Worm (Caenorhabditis elegans) whole organism, mixed stage, embryonic: ENCODE data around the gene Y41C4A.12.

Source experiments
- ceh-83 ChIP-seq: fragments of 200-800 bp; sonication (Bioruptor generic); optimal IDR thresholded peaks from 2 replicates; lab custom pipeline; 2018; ENCODE audit warnings: mild to moderate bottlenecking, missing genetic modification characterization, missing compliant biosample characterization
- ces-1 ChIP-seq: fragments of 150-350 bp; optimal IDR thresholded peaks from 2 replicates; lab custom pipeline; 2014; ENCODE audit warnings: missing biosample characterization, missing genetic modification reagents, missing genetic modification characterization
- elt-3 ChIP-seq: fragments of 150-350 bp; optimal IDR thresholded peaks from 2 replicates; lab custom pipeline; 2014; ENCODE audit warnings: missing biosample characterization, missing genetic modification characterization
- ham-2 ChIP-seq: fragments of 200-800 bp; sonication (Bioruptor generic); optimal IDR thresholded peaks from 2 replicates; lab custom pipeline; 2018; ENCODE audit warnings: mild to moderate bottlenecking, missing genetic modification characterization, missing compliant biosample characterization
- lin-13 ChIP-seq: fragments of 150-350 bp; optimal IDR thresholded peaks from 2 replicates; lab custom pipeline; 2014; ENCODE audit warnings: missing biosample characterization, missing genetic modification characterization
- lsy-2 ChIP-seq: fragments of 150-350 bp; optimal IDR thresholded peaks from 2 replicates; lab custom pipeline; 2014; ENCODE audit warnings: missing biosample characterization, missing genetic modification characterization
- nhr-237 ChIP-seq: fragments of 150-350 bp; optimal IDR thresholded peaks from 2 replicates; lab custom pipeline; 2014; ENCODE audit warnings: missing biosample characterization, missing genetic modification characterization
- nhr-76 ChIP-seq: sonication (generic microtip); optimal IDR thresholded peaks from 2 replicates; lab custom pipeline; 2017; ENCODE audit warnings: missing biosample characterization, missing genetic modification characterization
- unc-39 ChIP-seq: fragments of 150-350 bp; optimal IDR thresholded peaks from 2 replicates; lab custom pipeline; 2014; ENCODE audit warnings: missing biosample characterization, missing genetic modification characterization
- ztf-11 ChIP-seq: fragments of 150-350 bp; optimal IDR thresholded peaks from 2 replicates; lab custom pipeline; 2014; ENCODE audit warnings: missing biosample characterization, missing genetic modification characterization

DNA sequence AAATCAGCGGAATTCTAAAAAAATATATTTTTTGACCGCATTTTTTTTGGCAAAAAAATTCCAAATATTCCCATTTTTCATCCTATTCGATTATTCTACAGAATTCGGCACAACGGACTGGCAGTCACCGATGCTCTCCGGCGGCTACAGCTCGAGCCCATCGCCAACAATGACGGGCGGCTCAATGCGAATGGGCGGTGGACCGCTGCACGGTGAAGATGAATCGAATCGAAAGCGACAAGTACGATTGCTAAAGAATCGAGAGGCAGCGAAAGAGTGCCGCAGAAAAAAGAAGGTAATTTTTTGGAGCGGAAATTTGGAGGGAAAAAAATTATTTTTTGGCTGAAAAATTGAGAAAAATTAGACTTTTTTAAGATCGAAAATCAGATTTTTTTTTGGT lies 34.1 kb downstream of the Y41C4A.12 start:
- no peak for TF ChIP-seq lin-13 (tag; lab: Kevin White, UChicago)
- TF ChIP-seq lsy-2 (tag; lab: Kevin White, UChicago), result no peak
- no peak for TF ChIP-seq unc-39 (tag; lab: Kevin White, UChicago)
- TF ChIP-seq elt-3 (tag; lab: Kevin White, UChicago), result no peak
- no peak for TF ChIP-seq nhr-237 (tag; lab: Kevin White, UChicago)
- no peak for TF ChIP-seq nhr-76
- TF ChIP-seq ztf-11 (tag; lab: Kevin White, UChicago), result no peak
- TF ChIP-seq ceh-83 (GFP tag; lab: Kevin White, UChicago), result no peak
- TF ChIP-seq ham-2, result no peak
- TF ChIP-seq ces-1 (GFP tag; lab: Kevin White, UChicago), result no peak
